Fruit fly (Drosophila melanogaster): ENCODE measurements around the gene CG7607.

dm6 chr3L:11183965-11184364 lies 15.5 kb upstream of the CG7607 start:
- no peak for TF ChIP-seq ovo (GFP tag; optimal IDR thresholded peaks at IDR 0.05)
- no peak for TF ChIP-seq CG5204 (GFP tag; optimal IDR thresholded peaks at IDR 0.05)
- peak; percentile 74 for TF ChIP-seq tj (GFP tag; optimal IDR thresholded peaks at IDR 0.05)
- no peak for TF ChIP-seq toe (GFP tag; optimal IDR thresholded peaks at IDR 0.05)
- no peak for TF ChIP-seq cnc (optimal IDR thresholded peaks at IDR 0.05)
- no peak for TF ChIP-seq kay (GFP tag; ENCODE audit: borderline replicate concordance)
- no peak for TF ChIP-seq Hr96 (GFP tag; optimal IDR thresholded peaks at IDR 0.05)
- no peak for TF ChIP-seq CG7101 (tag; optimal IDR thresholded peaks at IDR 0.05)
- TF ChIP-seq CG33017 (tag; optimal IDR thresholded peaks at IDR 0.05), result no peak
- TF ChIP-seq CG1620 (GFP tag; optimal IDR thresholded peaks at IDR 0.05), result no peak
- no peak for TF ChIP-seq Mnt (GFP tag; optimal IDR thresholded peaks at IDR 0.05)
- no peak for TF ChIP-seq CG12768 (GFP tag; optimal IDR thresholded peaks at IDR 0.05)
- no peak for TF ChIP-seq CG14711 (tag; optimal IDR thresholded peaks at IDR 0.05)
- TF ChIP-seq bab1 (GFP tag; optimal IDR thresholded peaks at IDR 0.05), result no peak

Data from whole organism, adult.